Worm (Caenorhabditis elegans) whole organism, L4 larva: ENCODE measurements around the gene acs-7.

Experiments used
- attf-4 ChIP-seq: sonication (generic microtip); optimal IDR thresholded peaks from 3 replicates; lab custom pipeline; 2017; ENCODE audit warnings: missing biosample characterization, missing genetic modification characterization
- hlh-30 ChIP-seq: sonication (generic microtip); optimal IDR thresholded peaks from 2 replicates; lab custom pipeline; 2017; ENCODE audit warnings: antibody characterized with exemption, mild to moderate bottlenecking, missing genetic modification characterization, missing compliant biosample characterization; ENCODE audit not compliant: insufficient read depth
- lir-3 ChIP-seq: sonication (generic microtip); optimal IDR thresholded peaks from 2 replicates; lab custom pipeline; 2016; ENCODE audit warnings: mild to moderate bottlenecking, missing genetic modification characterization, missing compliant biosample characterization
- skn-1 ChIP-seq: fragments of 150-350 bp; optimal IDR thresholded peaks from 2 replicates; lab custom pipeline; 2014; ENCODE audit warnings: missing biosample characterization, missing genetic modification characterization
- unc-130 ChIP-seq: sonication (generic microtip); optimal IDR thresholded peaks from 2 replicates; lab custom pipeline; 2016; ENCODE audit warnings: missing genetic modification reagents, missing genetic modification characterization, missing compliant biosample characterization
- ztf-11 ChIP-seq: fragments of 150-350 bp; optimal IDR thresholded peaks from 2 replicates; lab custom pipeline; 2014; ENCODE audit warnings: missing biosample characterization, missing genetic modification characterization

DNA sequence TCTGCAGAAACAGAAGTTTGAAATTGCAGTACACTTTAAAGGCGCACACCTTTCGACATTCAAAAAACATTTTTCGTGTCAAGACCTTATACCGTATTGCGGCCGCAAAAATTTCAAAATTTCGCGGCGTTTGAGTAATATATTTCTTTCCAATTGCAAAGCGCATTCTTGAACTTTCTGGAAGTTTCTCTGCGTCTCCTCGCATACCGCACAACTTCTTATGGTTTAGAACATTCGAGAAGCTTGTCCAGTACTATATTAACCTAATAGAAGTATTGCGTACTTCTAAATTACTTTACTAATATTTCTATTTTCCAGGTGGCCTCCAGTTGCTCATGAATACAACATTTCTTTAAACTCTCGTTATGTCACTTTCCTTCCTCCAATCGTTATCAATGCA lies 44.8 kb downstream of the acs-7 start:
- TF ChIP-seq ztf-11 (tag; lab: Kevin White, UChicago) (no peak), skn-1 (tag; lab: Kevin White, UChicago) (no peak), unc-130 (GFP tag; lab: Kevin White, UChicago) (no peak), attf-4 (tag; lab: Kevin White, UChicago) (no peak), hlh-30 (no peak), lir-3 (tag; lab: Kevin White, UChicago) (no peak)
